Fruit fly (Drosophila melanogaster) whole organism, embryonic: ENCODE data around the gene Hgsnat.
A peak's percentile ranks its signal among the peaks of the same experiment; 100 is the strongest.

Experiments used
- Abd-B ChIP-seq: fragments of 200-800 bp; sonication (Bioruptor generic); optimal IDR thresholded peaks from 2 replicates; lab custom pipeline; 2018; ENCODE audit warnings: missing biosample characterization, mild to moderate bottlenecking, missing genetic modification characterization, moderate library complexity
- Adf1 ChIP-seq: fragments of 200-800 bp; sonication (Bioruptor generic); IDR thresholded peaks from 2 replicates; pipeline ENCODE4 v1.3.6; 2022; ENCODE audit warnings: missing biosample characterization, missing genetic modification characterization
- BEAF-32 ChIP-seq: fragments of 200-800 bp; sonication (Bioruptor generic); optimal IDR thresholded peaks from 3 replicates; lab custom pipeline; 2017; ENCODE audit warnings: missing biosample characterization, missing genetic modification characterization, mild to moderate bottlenecking, moderate library complexity, missing genetic modification reagents
- CG10147 ChIP-seq: fragments of 200-800 bp; sonication (Bioruptor generic); optimal IDR thresholded peaks from 2 replicates; lab custom pipeline; 2019; ENCODE audit warnings: missing biosample characterization, mild to moderate bottlenecking, missing genetic modification characterization, moderate library complexity
- CG10267 ChIP-seq: fragments of 200-800 bp; sonication (Bioruptor generic); optimal IDR thresholded peaks from 2 replicates; lab custom pipeline; 2018; ENCODE audit warnings: missing biosample characterization, mild to moderate bottlenecking, missing genetic modification characterization, moderate library complexity
- CG11723 ChIP-seq: fragments of 200-800 bp; sonication (Bioruptor generic); optimal IDR thresholded peaks from 2 replicates; lab custom pipeline; 2017; ENCODE audit warnings: missing biosample characterization, mild to moderate bottlenecking, missing genetic modification characterization
- CG12299 ChIP-seq: fragments of 200-800 bp; sonication (Bioruptor generic); optimal IDR thresholded peaks from 2 replicates; lab custom pipeline; 2018; ENCODE audit warnings: missing biosample characterization, mild to moderate bottlenecking, missing genetic modification characterization
- CG12391 ChIP-seq: fragments of 200-800 bp; sonication (Bioruptor generic); optimal IDR thresholded peaks from 3 replicates; lab custom pipeline; 2018; ENCODE audit warnings: missing biosample characterization, mild to moderate bottlenecking, missing genetic modification characterization, moderate library complexity
- CG1647 ChIP-seq: fragments of 200-800 bp; sonication (Bioruptor generic); optimal IDR thresholded peaks from 3 replicates; lab custom pipeline; 2016; ENCODE audit warnings: missing biosample characterization, missing genetic modification characterization
- CG16863 ChIP-seq: fragments of 200-800 bp; sonication (Bioruptor generic); optimal IDR thresholded peaks from 3 replicates; lab custom pipeline; 2016; ENCODE audit warnings: missing biosample characterization, missing genetic modification characterization
- CG17802 ChIP-seq: fragments of 200-800 bp; sonication (Bioruptor generic); optimal IDR thresholded peaks from 2 replicates; lab custom pipeline; 2018; ENCODE audit warnings: missing biosample characterization, mild to moderate bottlenecking, missing genetic modification characterization, moderate library complexity
- CG18476 ChIP-seq: fragments of 200-800 bp; sonication (Bioruptor generic); optimal IDR thresholded peaks from 2 replicates; lab custom pipeline; 2016; ENCODE audit warnings: missing biosample characterization, mild to moderate bottlenecking, missing genetic modification characterization
- CG2199 ChIP-seq: fragments of 200-800 bp; sonication (Bioruptor generic); IDR thresholded peaks from 3 replicates; pipeline ENCODE4 v1.3.6; 2022; ENCODE audit warnings: missing biosample characterization, missing genetic modification characterization
- CG3065 ChIP-seq: fragments of 200-800 bp; sonication (Bioruptor generic); optimal IDR thresholded peaks from 2 replicates; lab custom pipeline; 2016; ENCODE audit warnings: missing biosample characterization, missing genetic modification characterization
- CG3995 ChIP-seq: fragments of 200-800 bp; sonication (Bioruptor generic); optimal IDR thresholded peaks from 3 replicates; lab custom pipeline; 2016; ENCODE audit warnings: missing biosample characterization, missing genetic modification characterization
- CG4360 ChIP-seq: fragments of 200-800 bp; sonication (Bioruptor generic); IDR thresholded peaks from 2 replicates; pipeline ENCODE4 v1.3.6; 2022; ENCODE audit warnings: missing biosample characterization, missing genetic modification characterization
- CG4854 ChIP-seq: fragments of 200-800 bp; sonication (Bioruptor generic); optimal IDR thresholded peaks from 2 replicates; lab custom pipeline; 2016; ENCODE audit warnings: missing biosample characterization, missing genetic modification characterization, inconsistent platforms
- CG6272 ChIP-seq: fragments of 200-800 bp; sonication (Bioruptor generic); IDR thresholded peaks from 2 replicates; pipeline ENCODE4 v1.3.6; 2022; ENCODE audit warnings: missing biosample characterization, missing genetic modification characterization
- CG6854 ChIP-seq: fragments of 200-800 bp; sonication (Bioruptor generic); optimal IDR thresholded peaks from 3 replicates; lab custom pipeline; 2017; ENCODE audit warnings: missing biosample characterization, mild to moderate bottlenecking, missing genetic modification characterization
- CG8359 ChIP-seq: fragments of 200-800 bp; sonication (Bioruptor generic); optimal IDR thresholded peaks from 2 replicates; lab custom pipeline; 2017; ENCODE audit warnings: missing biosample characterization, mild to moderate bottlenecking, missing genetic modification characterization, borderline replicate concordance
- CG8765 ChIP-seq: fragments of 200-800 bp; sonication (Bioruptor generic); IDR thresholded peaks from 2 replicates; pipeline ENCODE4 v1.3.6; 2022; ENCODE audit warnings: missing biosample characterization, missing genetic modification characterization
- CG9215 ChIP-seq: fragments of 200-800 bp; sonication (Bioruptor generic); IDR thresholded peaks from 2 replicates; pipeline ENCODE4 v1.3.6; 2022; ENCODE audit warnings: missing biosample characterization, missing genetic modification characterization
- CkIIα-i1 ChIP-seq: fragments of 200-800 bp; sonication (Bioruptor generic); IDR thresholded peaks from 2 replicates; pipeline ENCODE4 v1.3.6; 2022; ENCODE audit warnings: missing biosample characterization, missing genetic modification characterization
- CoRest ChIP-seq: fragments of 200-800 bp; sonication (Bioruptor generic); optimal IDR thresholded peaks from 3 replicates; lab custom pipeline; 2018; ENCODE audit warnings: missing biosample characterization, mild to moderate bottlenecking, missing genetic modification characterization, moderate library complexity
- Deaf1 ChIP-seq: fragments of 200-800 bp; optimal IDR thresholded peaks from 3 replicates; lab custom pipeline; 2019; ENCODE audit warnings: missing biosample characterization, mild to moderate bottlenecking, missing genetic modification characterization, moderate library complexity
- Dip2 ChIP-seq: fragments of 200-800 bp; sonication (Bioruptor generic); IDR thresholded peaks from 2 replicates; pipeline ENCODE4 v1.3.6; 2022; ENCODE audit warnings: missing biosample characterization, missing genetic modification characterization
- Drgx ChIP-seq: fragments of 200-800 bp; sonication (Bioruptor generic); IDR thresholded peaks from 2 replicates; pipeline ENCODE4 v1.3.6; 2022; ENCODE audit warnings: missing biosample characterization, missing genetic modification characterization
- Hsf ChIP-seq: fragments of 200-800 bp; sonication (Bioruptor generic); optimal IDR thresholded peaks from 3 replicates; lab custom pipeline; 2016; ENCODE audit warnings: missing biosample characterization, missing genetic modification characterization
- Med ChIP-seq: fragments of 200-800 bp; sonication (Bioruptor generic); peaks from one replicate; lab custom pipeline; 2016; ENCODE audit warnings: missing biosample characterization, missing genetic modification characterization, mild to moderate bottlenecking, inconsistent platforms, moderate library complexity
- Mes4 ChIP-seq: fragments of 200-800 bp; sonication (Bioruptor generic); optimal IDR thresholded peaks from 2 replicates; lab custom pipeline; 2016; ENCODE audit warnings: missing biosample characterization, missing genetic modification characterization
- NC2α ChIP-seq: fragments of 200-800 bp; sonication (Bioruptor generic); optimal IDR thresholded peaks from 2 replicates; lab custom pipeline; 2016; ENCODE audit warnings: missing biosample characterization, missing genetic modification characterization
- Sin3A ChIP-seq: fragments of >200 bp; optimal IDR thresholded peaks from 2 replicates; lab custom pipeline; 2018
- Six4 ChIP-seq: fragments of 200-800 bp; sonication (Bioruptor generic); optimal IDR thresholded peaks from 2 replicates; lab custom pipeline; 2016; ENCODE audit warnings: missing biosample characterization, missing genetic modification characterization
- Sox100B ChIP-seq: fragments of 200-800 bp; sonication (Bioruptor generic); optimal IDR thresholded peaks from 3 replicates; lab custom pipeline; 2018; ENCODE audit warnings: missing biosample characterization, mild to moderate bottlenecking, missing genetic modification characterization
- Spps ChIP-seq: fragments of 200-800 bp; sonication (Bioruptor generic); optimal IDR thresholded peaks from 2 replicates; lab custom pipeline; 2018; ENCODE audit warnings: missing biosample characterization, mild to moderate bottlenecking, missing genetic modification characterization
- Trl ChIP-seq, 3 experiments: fragments of >200 bp in 2 of 3; fragments of 200-800 bp in 1 of 3; sonication (Bioruptor generic) in 1 of 3; optimal IDR thresholded peaks; 2 replicates in 1 of 3; 3 replicates in 2 of 3; lab custom pipeline; 2016 to 2017; ENCODE audit warnings: missing biosample characterization in 1 of 3, missing genetic modification characterization in 1 of 3
- ab ChIP-seq: fragments of 200-800 bp; sonication (Bioruptor generic); optimal IDR thresholded peaks from 2 replicates; lab custom pipeline; 2016; ENCODE audit warnings: missing biosample characterization, missing genetic modification characterization
- ap ChIP-seq: fragments of 200-800 bp; sonication (Bioruptor generic); IDR thresholded peaks from 2 replicates; pipeline ENCODE4 v1.3.6; 2022; ENCODE audit warnings: missing biosample characterization, missing genetic modification characterization
- crc ChIP-seq: fragments of 200-800 bp; sonication (Bioruptor generic); optimal IDR thresholded peaks from 2 replicates; lab custom pipeline; 2016; ENCODE audit warnings: missing biosample characterization, missing genetic modification characterization
- dpn ChIP-seq, 2 experiments: fragments of 200-800 bp; sonication (Bioruptor generic); optimal IDR thresholded peaks; 3 replicates each; lab custom pipeline; 2016; ENCODE audit warnings: missing biosample characterization in 2 of 2, missing genetic modification characterization in 2 of 2
- fu2 ChIP-seq: fragments of 200-800 bp; sonication (Bioruptor generic); optimal IDR thresholded peaks from 2 replicates; lab custom pipeline; 2016; ENCODE audit warnings: missing biosample characterization, missing genetic modification characterization
- hb ChIP-seq: fragments of 200-800 bp; sonication (Bioruptor generic); IDR thresholded peaks from 3 replicates; pipeline ENCODE4 v1.3.6; 2022; ENCODE audit warnings: missing biosample characterization, missing genetic modification characterization; ENCODE audit not compliant: partially characterized antibody
- klu ChIP-seq: fragments of 200-800 bp; sonication (Bioruptor generic); IDR thresholded peaks from 2 replicates; pipeline ENCODE4 v1.3.6; 2022; ENCODE audit warnings: missing biosample characterization, missing genetic modification characterization
- lmd ChIP-seq: fragments of 200-800 bp; sonication (Bioruptor generic); IDR thresholded peaks from 2 replicates; pipeline ENCODE4 v1.3.6; 2022; ENCODE audit warnings: missing biosample characterization, missing genetic modification characterization
- mam ChIP-seq: fragments of 200-800 bp; sonication (Bioruptor generic); optimal IDR thresholded peaks from 3 replicates; lab custom pipeline; 2016; ENCODE audit warnings: missing biosample characterization, missing genetic modification characterization
- nau ChIP-seq: fragments of 200-800 bp; sonication (Bioruptor generic); optimal IDR thresholded peaks from 3 replicates; lab custom pipeline; 2017; ENCODE audit warnings: missing biosample characterization, mild to moderate bottlenecking, missing genetic modification characterization, missing genetic modification reagents
- odd ChIP-seq: fragments of 200-800 bp; sonication (Bioruptor generic); optimal IDR thresholded peaks from 2 replicates; lab custom pipeline; 2017; ENCODE audit warnings: missing biosample characterization, mild to moderate bottlenecking, missing genetic modification characterization
- stc ChIP-seq: fragments of 200-800 bp; sonication (Bioruptor generic); IDR thresholded peaks from 2 replicates; pipeline ENCODE4 v1.3.6; 2022; ENCODE audit warnings: missing biosample characterization, missing genetic modification characterization
- tgo ChIP-seq: fragments of 200-800 bp; sonication (Bioruptor generic); IDR thresholded peaks from 3 replicates; pipeline ENCODE4 v1.3.6; 2022; ENCODE audit warnings: missing biosample characterization, missing genetic modification characterization
- vfl ChIP-seq: fragments of 200-800 bp; sonication (Bioruptor generic); optimal IDR thresholded peaks from 2 replicates; lab custom pipeline; 2016; ENCODE audit warnings: missing biosample characterization, missing genetic modification characterization

Gene Hgsnat

dm6 chrX:4939788-4940441 lies 21.4 kb downstream of the Hgsnat start (continued):
- TF ChIP-seq CG17802 (tag; lab: Kevin White, UChicago) (peak; percentile 87), fu2 (peak; percentile 80), vfl (GFP tag; lab: Kevin White, UChicago) (peak; percentile 66), CG4854 (GFP tag; lab: Kevin White, UChicago) (peak; percentile 88), CG1647 (GFP tag; lab: Kevin White, UChicago) (peak; percentile 95), hb (GFP tag; lab: Robert Waterston, UW) (no peak), CG9215 (GFP tag; lab: Robert Waterston, UW) (peak; percentile 78), CG18476 (GFP tag; lab: Kevin White, UChicago) (peak; percentile 91), CG8359 (GFP tag; lab: Kevin White, UChicago) (peak; percentile 89), Dip2 (peak; percentile 47), Adf1 (GFP tag; lab: Robert Waterston, UW) (no peak; the same call in 1 of the 2 replicates), klu (peak; percentile 75), Hsf (peak; percentile 95), lmd (GFP tag; lab: Robert Waterston, UW) (peak; percentile 96), Drgx (GFP tag; lab: Robert Waterston, UW) (peak; percentile 98), dpn (GFP tag; optimal IDR thresholded peaks at IDR 0.05; lab: Kevin White, UChicago) (peak; percentile 92 to 95), Mes4 (GFP tag; lab: Kevin White, UChicago) (peak; percentile 91), nau (GFP tag; lab: Kevin White, UChicago) (peak; percentile 88), ab (peak; percentile 95), Deaf1 (tag; lab: Kevin White, UChicago) (peak; percentile 56), Sin3A (lab: Kevin White, UChicago) (no peak), stc (GFP tag; lab: Robert Waterston, UW) (peak; percentile 96), CG2199 (peak; percentile 97), CG10147 (GFP tag; lab: Kevin White, UChicago) (peak; percentile 73), Trl (optimal IDR thresholded peaks at IDR 0.05; lab: Kevin White, UChicago) (peak; percentile 0 to 42), Trl (GFP tag; optimal IDR thresholded peaks at IDR 0.05; lab: Kevin White, UChicago) (peak; percentile 89), CG8765 (GFP tag; lab: Robert Waterston, UW) (peak; percentile 96), CG4360 (peak; percentile 87), CG12391 (tag; lab: Kevin White, UChicago) (peak; percentile 94), CG3065 (GFP tag; lab: Kevin White, UChicago) (peak; percentile 85), BEAF-32 (GFP tag; lab: Kevin White, UChicago) (no peak), NC2α (GFP tag; lab: Kevin White, UChicago) (peak; percentile 91), CG3995 (GFP tag; lab: Kevin White, UChicago) (peak; percentile 41), mam (GFP tag; lab: Kevin White, UChicago) (peak; percentile 90), Spps (tag; lab: Kevin White, UChicago) (peak; percentile 92), CG10267 (tag; lab: Kevin White, UChicago) (peak; percentile 86), CG6272 (peak; percentile 87), crc (GFP tag; lab: Kevin White, UChicago) (peak; percentile 86), tgo (GFP tag; lab: Robert Waterston, UW) (peak; percentile 95), CoRest (tag; lab: Kevin White, UChicago) (peak; percentile 95), CkIIα-i1 (GFP tag; lab: Robert Waterston, UW) (peak; percentile 65; the same call in 1 of the 2 replicates), Six4 (GFP tag; lab: Kevin White, UChicago) (peak; percentile 95), CG11723 (GFP tag; lab: Kevin White, UChicago) (peak; percentile 93), Med (GFP tag; lab: Kevin White, UChicago) (peak; percentile 99), ap (peak; percentile 96), Sox100B (peak; percentile 92), CG6854 (peak; percentile 68), Abd-B (GFP tag; lab: Kevin White, UChicago) (peak; percentile 93), CG16863 (GFP tag; lab: Kevin White, UChicago) (peak; percentile 94), CG12299 (peak; percentile 84), odd (GFP tag; lab: Kevin White, UChicago) (peak; percentile 91)
